Fruit fly (Drosophila melanogaster) whole organism, wandering third instar larva: ENCODE measurements around the gene CG3402.

Experiments used
- Abd-B ChIP-seq: fragments of >200 bp; optimal IDR thresholded peaks from 2 replicates; lab custom pipeline; 2017; ENCODE audit warnings: missing biosample characterization, missing genetic modification characterization
- CG9705 ChIP-seq: fragments of 200-800 bp; sonication (Bioruptor generic); optimal IDR thresholded peaks from 2 replicates; lab custom pipeline; 2018; ENCODE audit warnings: missing biosample characterization, mild to moderate bottlenecking, missing genetic modification characterization
- CrebA ChIP-seq: fragments of 200-800 bp; sonication (Bioruptor generic); optimal IDR thresholded peaks from 2 replicates; lab custom pipeline; 2016; ENCODE audit warnings: missing biosample characterization, mild to moderate bottlenecking, missing genetic modification characterization, borderline replicate concordance
- Dfd ChIP-seq: fragments of >200 bp; optimal IDR thresholded peaks from 2 replicates; lab custom pipeline; 2017; ENCODE audit warnings: missing biosample characterization, missing genetic modification characterization
- Dif ChIP-seq: fragments of 200-275, 200-300 bp; sonication (Bioruptor generic); optimal IDR thresholded peaks from 2 replicates; lab custom pipeline; 2018; ENCODE audit warnings: missing biosample characterization, missing genetic modification characterization; ENCODE audit not compliant: partially characterized antibody
- GATAd ChIP-seq: sonication (Bioruptor generic); optimal IDR thresholded peaks from 2 replicates; lab custom pipeline; 2016; ENCODE audit warnings: missing biosample characterization, missing genetic modification characterization
- HLH106 ChIP-seq: fragments of 200-800 bp; optimal IDR thresholded peaks from 3 replicates; lab custom pipeline; 2019; ENCODE audit warnings: missing biosample characterization, mild to moderate bottlenecking, missing genetic modification characterization, moderate library complexity
- Hnf4 ChIP-seq: fragments of 200-800 bp; sonication (Bioruptor generic); optimal IDR thresholded peaks from 2 replicates; lab custom pipeline; 2016; ENCODE audit warnings: missing biosample characterization, mild to moderate bottlenecking, missing genetic modification characterization
- Hr78 ChIP-seq: fragments of >200 bp; optimal IDR thresholded peaks from 2 replicates; lab custom pipeline; 2017; ENCODE audit warnings: missing biosample characterization, missing genetic modification characterization
- Hr83 ChIP-seq: fragments of 200-300 bp; sonication (Bioruptor generic); optimal IDR thresholded peaks from 2 replicates; lab custom pipeline; 2016; ENCODE audit warnings: missing biosample characterization, mild to moderate bottlenecking, missing genetic modification characterization, moderate library complexity; ENCODE audit not compliant: poor library complexity, severe bottlenecking
- Mio ChIP-seq: sonication (Bioruptor generic); optimal IDR thresholded peaks from 2 replicates; lab custom pipeline; 2016; ENCODE audit warnings: missing biosample characterization, missing genetic modification characterization
- Myc ChIP-seq: fragments of >200 bp; optimal IDR thresholded peaks from 2 replicates; lab custom pipeline; 2017
- N ChIP-seq: fragments of >200 bp; optimal IDR thresholded peaks from 2 replicates; lab custom pipeline; 2018; ENCODE audit warnings: missing biosample characterization, missing external identifiers, missing genetic modification characterization
- OdsH ChIP-seq: fragments of 200-800 bp; sonication (Bioruptor generic); optimal IDR thresholded peaks from 2 replicates; lab custom pipeline; 2016; ENCODE audit warnings: missing biosample characterization, mild to moderate bottlenecking, missing genetic modification characterization
- Rel ChIP-seq, 2 experiments: fragments of 200-800 bp; sonication (Bioruptor generic) in 1 of 2; optimal IDR thresholded peaks; 2 replicates in 1 of 2; 3 replicates in 1 of 2; lab custom pipeline; 2016 to 2019; ENCODE audit warnings: mild to moderate bottlenecking in 2 of 2, missing biosample characterization in 2 of 2, missing genetic modification characterization in 2 of 2, moderate library complexity in 1 of 2
- Vsx2 ChIP-seq: fragments of 200-300, 225-300 bp; sonication (Bioruptor generic); optimal IDR thresholded peaks from 2 replicates; lab custom pipeline; 2018; ENCODE audit warnings: missing biosample characterization, missing genetic modification characterization; ENCODE audit not compliant: partially characterized antibody
- br ChIP-seq: fragments of 200-800 bp; sonication (Bioruptor generic); optimal IDR thresholded peaks from 2 replicates; lab custom pipeline; 2016; ENCODE audit warnings: missing biosample characterization, missing genetic modification characterization
- brk ChIP-seq: fragments of 200-800 bp; sonication (Bioruptor generic); optimal IDR thresholded peaks from 2 replicates; lab custom pipeline; 2016; ENCODE audit warnings: missing biosample characterization, mild to moderate bottlenecking, missing genetic modification characterization
- dl ChIP-seq, 2 experiments: fragments of 175-275, 200-275 bp in 1 of 2; fragments of 200-275 bp in 1 of 2; sonication (Bioruptor generic); optimal IDR thresholded peaks; lab custom pipeline; 2018; ENCODE audit warnings: mild to moderate bottlenecking in 2 of 2, missing biosample characterization in 2 of 2, missing genetic modification characterization in 2 of 2, moderate library complexity in 2 of 2; ENCODE audit not compliant: partially characterized antibody in 2 of 2, insufficient read depth in 1 of 2
- dmrt93B ChIP-seq: fragments of 200-800 bp; sonication (Bioruptor generic); optimal IDR thresholded peaks from 2 replicates; lab custom pipeline; 2018; ENCODE audit warnings: missing biosample characterization, mild to moderate bottlenecking, missing genetic modification characterization
- dsf ChIP-seq: sonication (Bioruptor generic); optimal IDR thresholded peaks from 2 replicates; lab custom pipeline; 2016; ENCODE audit warnings: missing biosample characterization, missing genetic modification characterization, borderline replicate concordance
- ey ChIP-seq: fragments of 200-800 bp; sonication (Bioruptor generic); optimal IDR thresholded peaks from 2 replicates; lab custom pipeline; 2016; ENCODE audit warnings: missing biosample characterization, missing genetic modification characterization
- foxo ChIP-seq, 2 experiments: fragments of 200-800 bp; sonication (Bioruptor generic); optimal IDR thresholded peaks; 2 replicates in 1 of 2; 3 replicates in 1 of 2; lab custom pipeline; 2016 to 2017; ENCODE audit warnings: missing biosample characterization in 2 of 2, missing genetic modification characterization in 2 of 2
- fru ChIP-seq: fragments of 200-800 bp; sonication (Bioruptor generic); optimal IDR thresholded peaks from 3 replicates; lab custom pipeline; 2016; ENCODE audit warnings: missing biosample characterization, mild to moderate bottlenecking, missing genetic modification characterization
- h ChIP-seq: fragments of 200-800 bp; sonication (Bioruptor generic); optimal IDR thresholded peaks from 3 replicates; lab custom pipeline; 2016; ENCODE audit warnings: missing biosample characterization, mild to moderate bottlenecking, missing genetic modification characterization
- jim ChIP-seq: fragments of 175-275, 200-325 bp; sonication (Bioruptor generic); optimal IDR thresholded peaks from 2 replicates; lab custom pipeline; 2016; ENCODE audit warnings: missing biosample characterization, mild to moderate bottlenecking, missing genetic modification characterization
- psq ChIP-seq: fragments of 200-800 bp; sonication (Bioruptor generic); optimal IDR thresholded peaks from 3 replicates; lab custom pipeline; 2017; ENCODE audit warnings: missing biosample characterization, mild to moderate bottlenecking, missing genetic modification characterization, moderate library complexity
- sage ChIP-seq: fragments of 200-800 bp; sonication (Bioruptor generic); optimal IDR thresholded peaks from 2 replicates; lab custom pipeline; 2016; ENCODE audit warnings: missing biosample characterization, mild to moderate bottlenecking, missing genetic modification characterization
- sv ChIP-seq: fragments of 200-800 bp; sonication (Bioruptor generic); optimal IDR thresholded peaks from 3 replicates; lab custom pipeline; 2016; ENCODE audit warnings: missing biosample characterization, missing genetic modification characterization
- tai ChIP-seq: sonication (Bioruptor generic); optimal IDR thresholded peaks from 2 replicates; lab custom pipeline; 2016; ENCODE audit warnings: missing biosample characterization, missing genetic modification characterization
- woc ChIP-seq: sonication (Bioruptor generic); optimal IDR thresholded peaks from 2 replicates; lab custom pipeline; 2016; ENCODE audit warnings: missing biosample characterization, mild to moderate bottlenecking, missing genetic modification characterization

Gene CG3402

dm6 chr3L:616482-617148, 36.1 kb downstream of the CG3402 start (continued):
- TF ChIP-seq CG9705 = no peak
- no peak for TF ChIP-seq sv
- TF ChIP-seq tai (GFP tag; lab: Kevin White, UChicago) = no peak
- TF ChIP-seq br (GFP tag; lab: Kevin White, UChicago) = peak; percentile 12
- no peak for TF ChIP-seq sage
- peak; percentile 20 for TF ChIP-seq h (GFP tag; lab: Kevin White, UChicago)
- TF ChIP-seq dsf = no peak
- no peak for TF ChIP-seq woc
- no peak for TF ChIP-seq jim (GFP tag; lab: Kevin White, UChicago)

dm6 chr3L:616099-616481, 36.6 kb downstream of the CG3402 start:
- no peak for TF ChIP-seq Dfd
- TF ChIP-seq, all 38 proteins: peak for 0

DNA sequence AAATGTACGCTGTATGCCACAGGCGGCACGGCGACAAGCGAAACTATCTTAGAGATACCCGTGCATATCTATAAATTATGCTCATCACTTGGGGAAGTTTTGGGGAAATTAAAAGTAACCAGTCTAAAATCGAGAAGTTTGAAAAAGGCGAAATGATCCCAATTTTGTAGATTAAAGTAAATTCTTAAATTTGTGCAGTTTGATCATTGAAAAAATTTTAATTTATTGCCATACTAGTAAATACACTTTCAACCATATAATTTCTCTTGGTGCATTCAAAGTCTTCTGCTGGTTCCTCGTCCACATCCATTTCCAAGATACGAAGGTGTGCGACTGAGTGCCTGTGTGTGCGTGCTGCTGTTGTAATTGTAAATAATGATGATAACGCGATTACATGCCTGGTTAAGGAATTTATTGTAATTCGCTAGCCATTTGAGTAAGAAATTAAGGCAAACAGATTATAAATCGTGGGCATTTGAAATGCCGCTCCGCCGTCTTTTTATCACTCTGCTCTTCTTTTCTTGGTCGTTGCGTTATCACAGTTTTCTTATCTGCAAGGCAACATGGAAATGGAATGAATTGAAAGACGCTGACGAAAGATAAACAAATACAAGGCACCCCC, 37.1 kb downstream of the CG3402 start:
- no peak for TF ChIP-seq Abd-B (GFP tag; lab: Kevin White, UChicago)
- TF ChIP-seq sv = peak; percentile 82
- TF ChIP-seq psq (GFP tag; lab: Kevin White, UChicago) = no peak
- TF ChIP-seq Myc = no peak
- peak in 1 of 2 experiments; percentile 30 for TF ChIP-seq foxo (GFP tag; optimal IDR thresholded peaks at IDR 0.05; lab: Kevin White, UChicago)
- no peak for TF ChIP-seq CrebA (GFP tag; lab: Kevin White, UChicago)
- no peak for TF ChIP-seq tai (GFP tag; lab: Kevin White, UChicago)
- TF ChIP-seq dl (GFP tag; optimal IDR thresholded peaks at IDR 0.05; lab: Kevin White, UChicago; ENCODE audit: insufficient read depth in 1 of 2, partially characterized antibody in 2 of 2) = no peak
- no peak for TF ChIP-seq GATAd
- no peak for TF ChIP-seq sage
- TF ChIP-seq woc = no peak
- TF ChIP-seq Hr83 = no peak
- TF ChIP-seq h (GFP tag; lab: Kevin White, UChicago) = no peak
- no peak for TF ChIP-seq Vsx2 (GFP tag; lab: Kevin White, UChicago)
- TF ChIP-seq Hr78 (GFP tag; lab: Kevin White, UChicago) = no peak
- no peak for TF ChIP-seq Dfd
- peak; percentile 7 for TF ChIP-seq ey (GFP tag; lab: Kevin White, UChicago)
- TF ChIP-seq OdsH (GFP tag; lab: Kevin White, UChicago) = peak; percentile 1
- TF ChIP-seq jim (GFP tag; lab: Kevin White, UChicago) = no peak
- no peak for TF ChIP-seq Dif (GFP tag; lab: Kevin White, UChicago)
- no peak for TF ChIP-seq N (GFP tag; lab: Kevin White, UChicago)
- peak; percentile 0 for TF ChIP-seq br (GFP tag; lab: Kevin White, UChicago)
- TF ChIP-seq dsf = no peak
- no peak for TF ChIP-seq brk (GFP tag; lab: Kevin White, UChicago)
- TF ChIP-seq Rel (GFP tag; optimal IDR thresholded peaks at IDR 0.05; lab: Kevin White, UChicago) = no peak
- TF ChIP-seq Rel (tag; optimal IDR thresholded peaks at IDR 0.05; lab: Kevin White, UChicago) = no peak
- TF ChIP-seq Hnf4 = no peak
- TF ChIP-seq Mio (GFP tag; lab: Kevin White, UChicago) = no peak
- peak; percentile 51 for TF ChIP-seq fru (GFP tag; lab: Kevin White, UChicago)

DNA sequence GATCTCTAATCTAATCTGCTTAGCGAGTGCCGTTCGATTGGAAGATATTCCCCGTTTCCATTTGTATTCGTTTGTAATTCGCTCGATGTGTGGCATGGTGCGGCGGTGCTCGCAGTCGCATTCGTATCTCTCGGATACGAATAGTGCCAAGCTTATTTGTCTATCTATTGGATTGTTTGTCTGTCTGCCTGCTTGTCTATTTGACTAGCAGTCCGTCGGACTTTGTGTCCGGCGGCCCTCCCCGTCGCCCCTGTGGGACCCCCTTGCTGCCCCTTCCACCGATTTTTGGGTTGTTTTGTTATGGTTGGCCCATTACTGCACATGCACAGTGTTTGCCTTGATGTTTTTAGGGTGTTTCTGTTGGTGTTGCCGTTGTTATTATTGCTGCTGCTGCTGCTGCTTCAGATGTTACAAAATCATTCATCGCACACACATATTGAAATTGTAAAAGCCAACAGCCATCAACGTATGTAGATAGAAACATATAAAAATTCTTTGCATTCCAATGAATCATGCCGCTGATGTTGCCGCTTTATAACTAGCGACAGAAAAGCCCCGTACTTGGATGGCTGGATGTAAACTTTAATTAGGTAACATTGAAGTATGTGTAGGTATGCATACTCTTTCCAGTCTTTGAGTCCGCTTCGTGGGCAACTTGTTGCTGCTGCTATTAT, 37.8 kb downstream of the CG3402 start:
- TF ChIP-seq CG9705 (no peak), dl (GFP tag; optimal IDR thresholded peaks at IDR 0.05; lab: Kevin White, UChicago; ENCODE audit: insufficient read depth in 1 of 2, partially characterized antibody in 2 of 2) (no peak), HLH106 (tag; lab: Kevin White, UChicago) (no peak), dsf (no peak), Dfd (peak; percentile 35), Mio (GFP tag; lab: Kevin White, UChicago) (no peak), psq (GFP tag; lab: Kevin White, UChicago) (no peak), dmrt93B (GFP tag; lab: Kevin White, UChicago) (no peak), h (GFP tag; lab: Kevin White, UChicago) (no peak)
